Fruit fly (Drosophila melanogaster): Measurements from ENCODE around the gene RpS19a.

The RpS19a gene

dm6 chrX:16632135-16632534 lies 5.6 kb upstream of the RpS19a start, which contains the start of gene CG9777 (continued):
- TF ChIP-seq CG2889 (GFP tag; IDR thresholded peaks at IDR 0.05) (no peak), CG10462 (GFP tag; optimal IDR thresholded peaks at IDR 0.05) (no peak), CG15479 (GFP tag; optimal IDR thresholded peaks at IDR 0.05) (no peak)

dm6 chrX:16633181-16633957 lies 4.3 kb upstream of the RpS19a start:
- TF ChIP-seq pzg (GFP tag; optimal IDR thresholded peaks at IDR 0.05) (no peak), MESR4 (GFP tag; optimal IDR thresholded peaks at IDR 0.05) (no peak), CG2199 (GFP tag; IDR thresholded peaks at IDR 0.05) (no peak), twi (tag; optimal IDR thresholded peaks at IDR 0.05) (peak; percentile 22), pfk (GFP tag; optimal IDR thresholded peaks at IDR 0.05) (peak; percentile 4), CG32532 (GFP tag; IDR thresholded peaks at IDR 0.05) (0 out of 2 replicates have a peak, but pooled peaks have one; percentile 9), kay (GFP tag; optimal IDR thresholded peaks at IDR 0.05) (peak; percentile 33), row (GFP tag; IDR thresholded peaks at IDR 0.05) (peak; percentile 20; the same call in 2 of the 3 replicates), CG34376 (GFP tag; optimal IDR thresholded peaks at IDR 0.05) (no peak), Eip74EF (GFP tag; optimal IDR thresholded peaks at IDR 0.05) (peak in 1 of 2 experiments; percentile 68), CG18599 (GFP tag; optimal IDR thresholded peaks at IDR 0.05) (peak; percentile 33), zfh1 (GFP tag; IDR thresholded peaks at IDR 0.05) (no peak), CG2875 (GFP tag; optimal IDR thresholded peaks at IDR 0.05) (no peak), CG33213 (GFP tag; optimal IDR thresholded peaks at IDR 0.05) (no peak), CG10209 (GFP tag; optimal IDR thresholded peaks at IDR 0.05) (peak; percentile 4), CG15514 (GFP tag; optimal IDR thresholded peaks at IDR 0.05) (no peak), sens (GFP tag) (peak; percentile 11), CG4617 (GFP tag; optimal IDR thresholded peaks at IDR 0.05; ENCODE audit: borderline replicate concordance) (no peak), Drgx (GFP tag; IDR thresholded peaks at IDR 0.05) (peak; percentile 28; the same call in 1 of the 2 replicates), dmrt11E (tag; optimal IDR thresholded peaks at IDR 0.05) (peak; percentile 4), sna (GFP tag; IDR thresholded peaks at IDR 0.05; ENCODE audit: partially characterized antibody) (no peak), lola (GFP tag; optimal IDR thresholded peaks at IDR 0.05) (peak in 1 of 3 experiments; percentile 10), Adf1 (GFP tag; IDR thresholded peaks at IDR 0.05) (no peak), sisA (GFP tag; IDR thresholded peaks at IDR 0.05) (no peak), Ets65A (GFP tag) (peak; percentile 28), nom (GFP tag; optimal IDR thresholded peaks at IDR 0.05) (peak; percentile 87), CG18764 (GFP tag; optimal IDR thresholded peaks at IDR 0.05) (no peak), Hand (GFP tag; optimal IDR thresholded peaks at IDR 0.05) (peak; percentile 24), CG10462 (GFP tag; optimal IDR thresholded peaks at IDR 0.05) (no peak), CG2120 (GFP tag; optimal IDR thresholded peaks at IDR 0.05) (no peak), vvl (GFP tag; IDR thresholded peaks at IDR 0.05) (peak; percentile 40; the same call in 1 of the 2 replicates), schlank (tag; optimal IDR thresholded peaks at IDR 0.05) (no peak), Ada2b (GFP tag; IDR thresholded peaks at IDR 0.05) (no peak), bbx (GFP tag; IDR thresholded peaks at IDR 0.05; ENCODE audit: partially characterized antibody) (no peak), CoRest (tag; optimal IDR thresholded peaks at IDR 0.05) (no peak), CG9727 (GFP tag; optimal IDR thresholded peaks at IDR 0.05) (peak; percentile 28), CG8765 (GFP tag; IDR thresholded peaks at IDR 0.05) (no peak), CG13624 (GFP tag; optimal IDR thresholded peaks at IDR 0.05) (no peak), Med (GFP tag) (peak; percentile 65), knrl (GFP tag; IDR thresholded peaks at IDR 0.05; ENCODE audit: partially characterized antibody) (no peak), bsh (GFP tag; optimal IDR thresholded peaks at IDR 0.05) (peak in 1 of 2 experiments; percentile 56), D19B (GFP tag; optimal IDR thresholded peaks at IDR 0.05) (no peak), cg (GFP tag; optimal IDR thresholded peaks at IDR 0.05) (no peak), jing (GFP tag; optimal IDR thresholded peaks at IDR 0.05) (no peak)
